Worm (Caenorhabditis elegans) whole organism, L4 larva: ENCODE results near the gene T12D8.5.

Source experiments
- D1046.2 ChIP-seq: fragments of 200-800 bp; sonication (Bioruptor generic); IDR thresholded peaks from 2 replicates; pipeline ENCODE4 v1.3.6; 2022; ENCODE audit warnings: missing genetic modification characterization, missing compliant biosample characterization
- F49E8.2 ChIP-seq: sonication (generic microtip); optimal IDR thresholded peaks from 2 replicates; lab custom pipeline; 2016; ENCODE audit warnings: missing compliant biosample characterization, mild to moderate bottlenecking, missing genetic modification characterization, borderline replicate concordance
- T26A8.4 ChIP-seq: fragments of 200-800 bp; sonication (Bioruptor generic); IDR thresholded peaks from 2 replicates; pipeline ENCODE4 v1.3.6; 2022; ENCODE audit warnings: missing genetic modification characterization, missing compliant biosample characterization
- Y48G9A.11 ChIP-seq: fragments of 200-800 bp; sonication (Bioruptor generic); IDR thresholded peaks from 2 replicates; pipeline ENCODE4 v1.3.6; 2022; ENCODE audit warnings: missing genetic modification reagents, missing genetic modification characterization, missing compliant biosample characterization
- Y5F2A.4 ChIP-seq: fragments of 200-800 bp; sonication (Bioruptor generic); optimal IDR thresholded peaks from 2 replicates; lab custom pipeline; 2018; ENCODE audit warnings: mild to moderate bottlenecking, missing genetic modification characterization, missing compliant biosample characterization
- ZK546.5 ChIP-seq, 2 experiments: sonication (generic microtip); optimal IDR thresholded peaks; 2 replicates each; lab custom pipeline; 2017; ENCODE audit warnings: missing biosample characterization in 2 of 2, missing genetic modification characterization in 2 of 2
- aly-2 ChIP-seq: sonication (generic microtip); optimal IDR thresholded peaks from 2 replicates; lab custom pipeline; 2018; ENCODE audit warnings: missing biosample characterization, missing genetic modification characterization
- ama-1 ChIP-seq: fragments of 150-350 bp; optimal IDR thresholded peaks from 2 replicates; lab custom pipeline; 2014; ENCODE audit warnings: inconsistent platforms, mixed read lengths
- ceh-20 ChIP-seq: fragments of 200-800 bp; sonication (Bioruptor generic); IDR thresholded peaks from 2 replicates; pipeline ENCODE4 v1.3.6; 2022; ENCODE audit warnings: missing genetic modification reagents, missing genetic modification characterization, missing compliant biosample characterization
- ceh-32 ChIP-seq: sonication (generic microtip); optimal IDR thresholded peaks from 2 replicates; lab custom pipeline; 2016; ENCODE audit warnings: mild to moderate bottlenecking, missing genetic modification characterization, missing compliant biosample characterization; ENCODE audit not compliant: poor library complexity
- ceh-44 ChIP-seq: fragments of 200-800 bp; sonication (Bioruptor generic); IDR thresholded peaks from 2 replicates; pipeline ENCODE4 v1.3.6; 2022; ENCODE audit warnings: missing genetic modification reagents, missing genetic modification characterization, missing compliant biosample characterization
- ceh-62 ChIP-seq: sonication (generic microtip); optimal IDR thresholded peaks from 2 replicates; lab custom pipeline; 2017; ENCODE audit warnings: missing biosample characterization, missing genetic modification characterization
- cey-2 ChIP-seq: sonication (generic microtip); optimal IDR thresholded peaks from 3 replicates; lab custom pipeline; 2017; ENCODE audit warnings: missing genetic modification characterization, mild to moderate bottlenecking, missing compliant biosample characterization, antibody characterized with exemption, borderline replicate concordance; ENCODE audit not compliant: insufficient read depth
- daf-8 ChIP-seq: fragments of 200-800 bp; sonication (Bioruptor generic); IDR thresholded peaks from 2 replicates; pipeline ENCODE4 v1.3.6; 2022; ENCODE audit warnings: missing genetic modification characterization, missing compliant biosample characterization
- duxl-1 ChIP-seq: sonication (generic microtip); optimal IDR thresholded peaks from 2 replicates; lab custom pipeline; 2016; ENCODE audit warnings: mild to moderate bottlenecking, missing genetic modification characterization, moderate library complexity, missing compliant biosample characterization; ENCODE audit not compliant: poor library complexity
- egl-43 ChIP-seq: fragments of 200-800 bp; sonication (Bioruptor generic); IDR thresholded peaks from 2 replicates; pipeline ENCODE4 v1.3.6; 2022; ENCODE audit warnings: missing genetic modification reagents, missing genetic modification characterization, missing compliant biosample characterization
- fkh-10 ChIP-seq: fragments of 150-350 bp; optimal IDR thresholded peaks from 2 replicates; lab custom pipeline; 2014; ENCODE audit warnings: missing biosample characterization, missing genetic modification reagents, missing genetic modification characterization
- gei-8 ChIP-seq: fragments of 200-800 bp; sonication (Bioruptor generic); optimal IDR thresholded peaks from 2 replicates; lab custom pipeline; 2018; ENCODE audit warnings: mild to moderate bottlenecking, missing genetic modification characterization, missing compliant biosample characterization
- hif-1 ChIP-seq, 2 experiments: sonication (generic microtip); optimal IDR thresholded peaks; 2 replicates each; lab custom pipeline; 2016 to 2017; ENCODE audit warnings: missing compliant biosample characterization in 2 of 2, missing genetic modification characterization in 2 of 2, missing genetic modification reagents in 2 of 2, missing genotype in 2 of 2, mild to moderate bottlenecking in 1 of 2
- hlh-30 ChIP-seq: sonication (generic microtip); optimal IDR thresholded peaks from 2 replicates; lab custom pipeline; 2017; ENCODE audit warnings: antibody characterized with exemption, mild to moderate bottlenecking, missing genetic modification characterization, missing compliant biosample characterization; ENCODE audit not compliant: insufficient read depth
- jun-1 ChIP-seq: fragments of 150-350 bp; optimal IDR thresholded peaks from 2 replicates; lab custom pipeline; 2014; ENCODE audit warnings: missing biosample characterization, missing genetic modification reagents, missing genetic modification characterization
- lim-7 ChIP-seq: fragments of 200-800 bp; sonication (Bioruptor generic); IDR thresholded peaks from 2 replicates; pipeline ENCODE4 v1.3.6; 2022; ENCODE audit warnings: missing genetic modification characterization, missing compliant biosample characterization
- lin-13 ChIP-seq: fragments of 150-350 bp; optimal IDR thresholded peaks from 2 replicates; lab custom pipeline; 2014; ENCODE audit warnings: missing biosample characterization, missing genetic modification reagents, missing genetic modification characterization
- lin-29 ChIP-seq: fragments of 200-800 bp; sonication (Bioruptor generic); IDR thresholded peaks from 2 replicates; pipeline ENCODE4 v1.3.6; 2022; ENCODE audit warnings: missing genetic modification reagents, missing genetic modification characterization, missing compliant biosample characterization
- lin-38 ChIP-seq: fragments of 200-800 bp; sonication (Bioruptor generic); IDR thresholded peaks from 2 replicates; pipeline ENCODE4 v1.3.6; 2022; ENCODE audit warnings: missing genetic modification reagents, missing genetic modification characterization, missing compliant biosample characterization
- madf-5 ChIP-seq, 2 experiments: fragments of 200-800 bp; sonication (Bioruptor generic); IDR thresholded peaks; 2 replicates each; pipeline ENCODE4 v1.3.6; 2022; ENCODE audit warnings: missing compliant biosample characterization in 2 of 2, missing genetic modification characterization in 2 of 2
- mdl-1 ChIP-seq, 2 experiments: fragments of 150-350 bp in 1 of 2; sonication (generic microtip) in 1 of 2; optimal IDR thresholded peaks; 2 replicates each; lab custom pipeline; 2014 to 2017; ENCODE audit warnings: missing biosample characterization in 2 of 2, missing genetic modification characterization in 2 of 2
- mep-1 ChIP-seq: fragments of 150-350 bp; sonication (generic microtip); optimal IDR thresholded peaks from 3 replicates; lab custom pipeline; 2014; ENCODE audit warnings: missing biosample characterization, missing genetic modification characterization
- mxl-2 ChIP-seq: fragments of 200-800 bp; sonication (Bioruptor generic); conservative IDR thresholded peaks from 2 replicates; pipeline ENCODE4 v1.3.6; 2022; ENCODE audit warnings: missing genetic modification reagents, missing genetic modification characterization, missing compliant biosample characterization
- mxl-3 ChIP-seq: fragments of 200-800 bp; sonication (Bioruptor generic); optimal IDR thresholded peaks from 2 replicates; lab custom pipeline; 2018; ENCODE audit warnings: mild to moderate bottlenecking, missing genetic modification characterization, missing compliant biosample characterization
- nhr-25 ChIP-seq: sonication (generic microtip); optimal IDR thresholded peaks from 2 replicates; lab custom pipeline; 2017; ENCODE audit warnings: missing genetic modification characterization, mild to moderate bottlenecking, missing compliant biosample characterization, antibody characterized with exemption, moderate library complexity, borderline replicate concordance; ENCODE audit not compliant: insufficient read depth
- nhr-42 ChIP-seq: fragments of 200-800 bp; sonication (Bioruptor generic); IDR thresholded peaks from 2 replicates; pipeline ENCODE4 v1.3.6; 2022; ENCODE audit warnings: missing genetic modification characterization, missing compliant biosample characterization
- pha-4 ChIP-seq, 2 experiments: fragments of 150-350 bp in 1 of 2; fragments of 200-800 bp in 1 of 2; sonication (Bioruptor generic) in 1 of 2; IDR thresholded peaks in 1 of 2; optimal IDR thresholded peaks in 1 of 2; 2 replicates each; pipeline versions ENCODE4 v1.3.6 to Lab custom; 2014 to 2022; ENCODE audit warnings: missing genetic modification characterization in 2 of 2, missing genetic modification reagents in 2 of 2, missing biosample characterization in 1 of 2, missing compliant biosample characterization in 1 of 2
- pqm-1 ChIP-seq: sonication (generic microtip); optimal IDR thresholded peaks from 2 replicates; lab custom pipeline; 2017; ENCODE audit warnings: missing biosample characterization, missing genetic modification characterization
- saeg-2 ChIP-seq: fragments of 200-800 bp; sonication (Bioruptor generic); IDR thresholded peaks from 2 replicates; pipeline ENCODE4 v1.3.6; 2022; ENCODE audit warnings: missing genetic modification reagents, missing genetic modification characterization, missing compliant biosample characterization
- set-16 ChIP-seq: fragments of 200-800 bp; sonication (Bioruptor generic); IDR thresholded peaks from 2 replicates; pipeline ENCODE4 v1.3.6; 2022; ENCODE audit warnings: missing genetic modification reagents, missing genetic modification characterization, missing compliant biosample characterization
- snpc-4 ChIP-seq: fragments of 150-350 bp; optimal IDR thresholded peaks from 2 replicates; lab custom pipeline; 2014; ENCODE audit warnings: missing biosample characterization, missing genetic modification characterization
- spr-3 ChIP-seq: fragments of 200-800 bp; sonication (Bioruptor generic); optimal IDR thresholded peaks from 2 replicates; lab custom pipeline; 2018; ENCODE audit warnings: mild to moderate bottlenecking, missing genetic modification characterization, missing compliant biosample characterization
- tra-1 ChIP-seq: fragments of 200-800 bp; sonication (Bioruptor generic); IDR thresholded peaks from 2 replicates; pipeline ENCODE4 v1.3.6; 2022; ENCODE audit warnings: missing genetic modification reagents, missing genetic modification characterization, missing compliant biosample characterization
- unc-62 ChIP-seq, 3 experiments: fragments of 150-350 bp in 1 of 3; sonication (generic microtip); optimal IDR thresholded peaks in 2 of 3; peaks in 1 of 3; 1 replicate in 1 of 3; 2 replicates in 2 of 3; lab custom pipeline; 2014 to 2017; ENCODE audit warnings: missing biosample characterization in 3 of 3, missing genetic modification characterization in 3 of 3, missing genetic modification reagents in 3 of 3, missing genotype in 1 of 3
- zip-2 ChIP-seq: fragments of 150-350 bp; optimal IDR thresholded peaks from 2 replicates; lab custom pipeline; 2014; ENCODE audit warnings: missing biosample characterization, missing genetic modification characterization
- ztf-7 ChIP-seq: fragments of 150-350 bp; optimal IDR thresholded peaks from 2 replicates; lab custom pipeline; 2014; ENCODE audit warnings: missing biosample characterization, missing genetic modification characterization

The T12D8.5 gene

ce11 chrIII:13648540-13648939 lies 22.0 kb upstream of the T12D8.5 start:
- TF ChIP-seq lin-13: no peak
- peak in 1 of 2 experiments; percentile 42 for TF ChIP-seq unc-62 (GFP tag; optimal IDR thresholded peaks at IDR 0.05 in 1 of 2; lab: Kevin White, UChicago)
- no peak for TF ChIP-seq unc-62 (tag; optimal IDR thresholded peaks at IDR 0.05; lab: Kevin White, UChicago)
- no peak for TF ChIP-seq saeg-2
- 0 out of 2 replicates have a peak, but pooled peaks have one; percentile 14 for TF ChIP-seq ceh-44 (GFP tag; lab: Robert Waterston, UW)
- peak; percentile 68 for TF ChIP-seq set-16 (GFP tag; lab: Robert Waterston, UW)
- TF ChIP-seq lin-29 (GFP tag; lab: Robert Waterston, UW): no peak
- TF ChIP-seq, all 104 proteins: peak for 3

DNA sequence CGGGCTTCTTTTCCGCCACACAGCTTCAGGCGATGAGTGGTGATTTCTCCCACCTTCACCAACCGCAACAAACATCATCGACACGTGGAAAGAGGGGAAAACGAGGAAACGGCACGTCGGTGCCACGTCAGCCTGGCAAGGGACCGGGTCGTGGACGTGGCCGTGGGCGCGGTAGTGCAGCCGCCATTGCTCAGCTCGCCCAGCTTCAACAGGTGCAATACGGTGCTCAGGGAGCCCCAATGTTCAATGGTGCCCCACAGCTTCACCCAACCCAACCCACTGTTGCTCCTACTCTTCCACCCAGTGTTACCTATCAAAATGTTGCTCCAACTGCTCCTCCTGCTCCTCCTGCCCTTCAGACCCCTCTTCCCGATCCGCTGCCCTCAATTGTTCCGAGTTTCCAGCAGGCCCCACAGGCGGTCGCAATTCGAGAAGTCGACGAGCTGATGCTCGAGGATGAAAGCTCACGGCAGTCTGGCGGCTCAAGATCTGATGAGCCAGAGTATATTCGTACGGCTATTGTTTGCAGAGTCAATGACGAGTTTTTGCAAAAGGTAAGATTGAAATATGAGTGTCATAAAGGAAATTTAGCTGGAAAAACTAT lies 19.4 kb upstream of the T12D8.5 start:
- TF ChIP-seq set-16 (GFP tag; lab: Robert Waterston, UW): peak; percentile 90
- no peak for TF ChIP-seq hif-1 (tag; optimal IDR thresholded peaks at IDR 0.05; lab: Kevin White, UChicago)
- 0 out of 2 replicates have a peak, but pooled peaks have one; percentile 31 for TF ChIP-seq lim-7
- 0 out of 2 replicates have a peak, but pooled peaks have one; percentile 33 for TF ChIP-seq D1046.2 (GFP tag; lab: Robert Waterston, UW)
- TF ChIP-seq egl-43: peak; percentile 50; the same call in 1 of the 2 replicates

- TF ChIP-seq Y5F2A.4: no peak
- TF ChIP-seq set-16 (GFP tag; lab: Robert Waterston, UW): peak; percentile 59
- TF ChIP-seq hlh-30 (tag; lab: Kevin White, UChicago): no peak
Measured at ce11 chrIII:13644279-13644678, 17.7 kb upstream of the T12D8.5 start.

- TF ChIP-seq jun-1 (peak; percentile 96), pha-4 (GFP tag; IDR thresholded peaks at IDR 0.05; lab: Robert Waterston, UW) (peak; percentile 99), pha-4 (tag; optimal IDR thresholded peaks at IDR 0.05; lab: Kevin White, UChicago) (no peak), ceh-62 (tag; lab: Kevin White, UChicago) (peak; percentile 7), duxl-1 (tag; lab: Kevin White, UChicago) (peak; percentile 96), zip-2 (peak; percentile 83), set-16 (GFP tag; lab: Robert Waterston, UW) (peak; percentile 85), ztf-7 (tag; lab: Kevin White, UChicago) (peak; percentile 89), mxl-2 (GFP tag; lab: Robert Waterston, UW) (peak; percentile 88), Y48G9A.11 (GFP tag; lab: Robert Waterston, UW) (peak; percentile 89), madf-5 (GFP tag; IDR thresholded peaks at IDR 0.05; lab: Robert Waterston, UW) (peak; percentile 44 to 84; a peak in 1 of 4 replicates), ama-1 (lab: Kevin White, UChicago) (peak; percentile 45), mxl-3 (GFP tag; lab: Kevin White, UChicago) (peak; percentile 96), gei-8 (GFP tag; lab: Kevin White, UChicago) (peak; percentile 87), ZK546.5 (tag; optimal IDR thresholded peaks at IDR 0.05; lab: Kevin White, UChicago) (peak in 1 of 2 experiments; percentile 86), fkh-10 (GFP tag; lab: Kevin White, UChicago) (peak; percentile 92), T26A8.4 (GFP tag; lab: Robert Waterston, UW) (peak; percentile 99), F49E8.2 (tag; lab: Kevin White, UChicago) (peak; percentile 98), snpc-4 (tag; lab: Kevin White, UChicago) (no peak), mdl-1 (tag; optimal IDR thresholded peaks at IDR 0.05; lab: Kevin White, UChicago) (peak; percentile 45 to 82), aly-2 (tag; lab: Kevin White, UChicago) (no peak), saeg-2 (peak; percentile 97), mep-1 (tag; lab: Kevin White, UChicago) (peak; percentile 99), pqm-1 (no peak), daf-8 (GFP tag; lab: Robert Waterston, UW) (no peak), lin-38 (GFP tag; lab: Robert Waterston, UW) (peak; percentile 96), cey-2 (peak; percentile 55), ceh-32 (tag; lab: Kevin White, UChicago) (peak; percentile 84), nhr-25 (tag; lab: Kevin White, UChicago) (peak; percentile 98), spr-3 (GFP tag; lab: Kevin White, UChicago) (peak; percentile 97), tra-1 (GFP tag; lab: Robert Waterston, UW) (peak; percentile 98), ceh-20 (GFP tag; lab: Robert Waterston, UW) (peak; percentile 99), nhr-42 (GFP tag; lab: Robert Waterston, UW) (peak; percentile 98)
Measured at ce11 chrIII:13643534-13643933, 16.9 kb upstream of the T12D8.5 start, which contains the start of the genes drr-2 and set-16. drr-2 (minus strand) TSS chrIII:13643570. set-16 (plus strand) TSS chrIII:13643916.
